Worm (Caenorhabditis elegans) whole organism, L4/young adult: Measurements from ENCODE around the gene wrt-10.

Experiments used
- W03F9.2 ChIP-seq: fragments of 150-350 bp; optimal IDR thresholded peaks from 2 replicates; lab custom pipeline; 2014; ENCODE audit warnings: missing biosample characterization, missing genetic modification characterization
- dao-5 ChIP-seq: sonication (generic microtip); optimal IDR thresholded peaks from 2 replicates; lab custom pipeline; 2016; ENCODE audit warnings: missing genotype, missing genetic modification characterization, moderate library complexity, missing compliant biosample characterization
- him-1 ChIP-seq: sonication (generic microtip); optimal IDR thresholded peaks from 2 replicates; lab custom pipeline; 2016; ENCODE audit warnings: missing genotype, missing genetic modification reagents, missing genetic modification characterization, missing compliant biosample characterization

DNA sequence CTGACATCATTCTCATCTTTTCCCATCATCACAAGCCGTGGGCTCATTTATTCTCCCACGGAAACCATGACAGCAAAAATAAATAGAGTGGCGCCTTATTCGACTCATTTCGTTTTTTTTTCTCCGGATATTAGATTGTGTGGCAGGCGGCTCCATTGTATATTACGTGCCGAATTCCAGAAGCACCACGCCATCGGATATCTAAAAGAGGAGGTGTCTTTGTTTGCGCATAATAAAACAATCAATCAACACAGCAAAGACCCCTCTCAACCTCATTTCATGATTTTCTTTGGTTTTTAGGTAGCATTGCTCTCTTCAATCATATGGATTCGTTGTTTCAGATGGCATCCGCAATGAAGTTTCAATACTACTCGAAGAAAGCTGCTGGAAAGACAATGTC, 14.7 kb upstream of the wrt-10 start, which contains the start of gene tph-1:
- no peak for TF ChIP-seq him-1 (tag; lab: Kevin White, UChicago)
- no peak for TF ChIP-seq W03F9.2 (tag; lab: Kevin White, UChicago)
- TF ChIP-seq dao-5 (tag; lab: Kevin White, UChicago), result no peak
